Fruit fly (Drosophila melanogaster) whole organism, embryonic: ENCODE measurements around the gene cbt.
A peak's percentile ranks its signal among the peaks of the same experiment; 100 is the strongest.

Experiments
- ATbp ChIP-seq: fragments of 200-800 bp; sonication (Bioruptor generic); optimal IDR thresholded peaks from 2 replicates; lab custom pipeline; 2017; ENCODE audit warnings: missing biosample characterization, mild to moderate bottlenecking, missing genetic modification characterization, missing genetic modification reagents
- Antp ChIP-seq: fragments of 200-800 bp; sonication (Bioruptor generic); optimal IDR thresholded peaks from 3 replicates; lab custom pipeline; 2016; ENCODE audit warnings: missing biosample characterization, missing genetic modification characterization
- Atf-2 ChIP-seq: fragments of 200-800 bp; sonication (Bioruptor generic); optimal IDR thresholded peaks from 2 replicates; lab custom pipeline; 2016; ENCODE audit warnings: missing biosample characterization, missing genetic modification characterization
- Atf3 ChIP-seq: fragments of 200-800 bp; sonication (Bioruptor generic); optimal IDR thresholded peaks from 3 replicates; lab custom pipeline; 2016; ENCODE audit warnings: missing biosample characterization, missing genetic modification characterization
- BtbVII ChIP-seq: fragments of 200-800 bp; sonication (Bioruptor generic); optimal IDR thresholded peaks from 3 replicates; lab custom pipeline; 2017; ENCODE audit warnings: missing biosample characterization, mild to moderate bottlenecking, missing genetic modification characterization
- CG10147 ChIP-seq: fragments of 200-800 bp; sonication (Bioruptor generic); optimal IDR thresholded peaks from 2 replicates; lab custom pipeline; 2019; ENCODE audit warnings: missing biosample characterization, mild to moderate bottlenecking, missing genetic modification characterization, moderate library complexity
- CG11093 ChIP-seq: fragments of 200-800 bp; sonication (Bioruptor generic); IDR thresholded peaks from 3 replicates; pipeline ENCODE4 v1.3.6; 2022; ENCODE audit warnings: missing biosample characterization, missing genetic modification characterization
- CG11504 ChIP-seq: fragments of 200-800 bp; sonication (Bioruptor generic); optimal IDR thresholded peaks from 3 replicates; lab custom pipeline; 2019; ENCODE audit warnings: missing biosample characterization, mild to moderate bottlenecking, missing genetic modification characterization, moderate library complexity
- CG13296 ChIP-seq: fragments of 200-800 bp; sonication (Bioruptor generic); optimal IDR thresholded peaks from 3 replicates; lab custom pipeline; 2018; ENCODE audit warnings: missing biosample characterization, mild to moderate bottlenecking, missing genetic modification characterization
- CG14667 ChIP-seq: fragments of 200-800 bp; sonication (Bioruptor generic); IDR thresholded peaks from 2 replicates; pipeline ENCODE4 v1.3.6; 2022; ENCODE audit warnings: missing biosample characterization, missing genetic modification characterization
- CG14710 ChIP-seq: fragments of 200-800 bp; sonication (Bioruptor generic); optimal IDR thresholded peaks from 3 replicates; lab custom pipeline; 2019; ENCODE audit warnings: missing biosample characterization, mild to moderate bottlenecking, missing genetic modification characterization, moderate library complexity
- CG14860 ChIP-seq: fragments of 200-800 bp; sonication (Bioruptor generic); IDR thresholded peaks from 3 replicates; pipeline ENCODE4 v1.3.6; 2022; ENCODE audit warnings: missing biosample characterization, missing genetic modification characterization; ENCODE audit not compliant: partially characterized antibody
- CG30431 ChIP-seq: fragments of 200-800 bp; sonication (Bioruptor generic); optimal IDR thresholded peaks from 2 replicates; lab custom pipeline; 2017; ENCODE audit warnings: missing biosample characterization, missing genetic modification characterization
- CG32532 ChIP-seq: fragments of 200-800 bp; sonication (Bioruptor generic); IDR thresholded peaks from 2 replicates; pipeline ENCODE4 v1.3.6; 2022; ENCODE audit warnings: missing biosample characterization, missing genetic modification characterization
- CG6254 ChIP-seq: fragments of 200-800 bp; sonication (Bioruptor generic); optimal IDR thresholded peaks from 3 replicates; lab custom pipeline; 2017; ENCODE audit warnings: mild to moderate bottlenecking, missing biosample characterization, missing genetic modification reagents, missing genetic modification characterization
- CG6689 ChIP-seq: fragments of 200-800 bp; sonication (Bioruptor generic); IDR thresholded peaks from 2 replicates; pipeline ENCODE4 v1.3.6; 2022; ENCODE audit warnings: missing biosample characterization, missing genetic modification characterization
- CG8281 ChIP-seq: fragments of 200-800 bp; sonication (Bioruptor generic); optimal IDR thresholded peaks from 2 replicates; lab custom pipeline; 2018; ENCODE audit warnings: missing biosample characterization, mild to moderate bottlenecking, missing genetic modification characterization, moderate library complexity
- CG9609 ChIP-seq: fragments of 200-800 bp; sonication (Bioruptor generic); optimal IDR thresholded peaks from 3 replicates; lab custom pipeline; 2016; ENCODE audit warnings: missing biosample characterization, missing genetic modification characterization
- CG9817 ChIP-seq: fragments of 200-800 bp; sonication (Bioruptor generic); optimal IDR thresholded peaks from 2 replicates; lab custom pipeline; 2018; ENCODE audit warnings: missing biosample characterization, mild to moderate bottlenecking, missing genetic modification characterization, moderate library complexity
- D ChIP-seq, 2 experiments: fragments of 200-800 bp in 1 of 2; fragments of >200 bp in 1 of 2; sonication (Bioruptor generic) in 1 of 2; optimal IDR thresholded peaks; 2 replicates in 1 of 2; 3 replicates in 1 of 2; lab custom pipeline; 2017; ENCODE audit warnings: mild to moderate bottlenecking in 1 of 2, missing biosample characterization in 1 of 2, missing genetic modification characterization in 1 of 2, missing genetic modification reagents in 1 of 2
- Gsc ChIP-seq: fragments of 200-800 bp; sonication (Bioruptor generic); IDR thresholded peaks from 2 replicates; pipeline ENCODE4 v1.3.6; 2022; ENCODE audit warnings: missing biosample characterization, missing genetic modification characterization
- HHEX ChIP-seq: fragments of 200-800 bp; sonication (Bioruptor generic); optimal IDR thresholded peaks from 3 replicates; lab custom pipeline; 2017; ENCODE audit warnings: missing biosample characterization, mild to moderate bottlenecking, missing genetic modification characterization, missing genetic modification reagents
- Hr39 ChIP-seq: fragments of >200 bp; optimal IDR thresholded peaks from 2 replicates; lab custom pipeline; 2017
- Meics ChIP-seq: fragments of 200-800 bp; sonication (Bioruptor generic); optimal IDR thresholded peaks from 2 replicates; lab custom pipeline; 2017; ENCODE audit warnings: missing biosample characterization, mild to moderate bottlenecking, missing genetic modification characterization
- Mes4 ChIP-seq: fragments of 200-800 bp; sonication (Bioruptor generic); optimal IDR thresholded peaks from 2 replicates; lab custom pipeline; 2016; ENCODE audit warnings: missing biosample characterization, missing genetic modification characterization
- NC2α ChIP-seq: fragments of 200-800 bp; sonication (Bioruptor generic); optimal IDR thresholded peaks from 2 replicates; lab custom pipeline; 2016; ENCODE audit warnings: missing biosample characterization, missing genetic modification characterization
- Sox102F ChIP-seq: fragments of 200-800 bp; sonication (Bioruptor generic); optimal IDR thresholded peaks from 2 replicates; lab custom pipeline; 2018; ENCODE audit warnings: missing biosample characterization, mild to moderate bottlenecking, missing genetic modification characterization, moderate library complexity
- Ssrp ChIP-seq: fragments of 200-800 bp; sonication (Bioruptor generic); optimal IDR thresholded peaks from 2 replicates; lab custom pipeline; 2018; ENCODE audit warnings: missing biosample characterization, mild to moderate bottlenecking, missing genetic modification characterization, moderate library complexity
- Stat92E ChIP-seq, 3 experiments: fragments of >200 bp in 2 of 3; fragments of 200-800 bp in 1 of 3; sonication (Bioruptor generic) in 1 of 3; optimal IDR thresholded peaks; 2 replicates each; lab custom pipeline; 2017 to 2019; ENCODE audit warnings: missing biosample characterization in 3 of 3, missing genetic modification characterization in 3 of 3, mild to moderate bottlenecking in 1 of 3, moderate library complexity in 1 of 3
- Taf1 ChIP-seq: fragments of 200-800 bp; sonication (Bioruptor generic); IDR thresholded peaks from 2 replicates; pipeline ENCODE4 v1.3.6; 2022; ENCODE audit warnings: missing biosample characterization, missing genetic modification characterization
- ab ChIP-seq: fragments of 200-800 bp; sonication (Bioruptor generic); optimal IDR thresholded peaks from 2 replicates; lab custom pipeline; 2016; ENCODE audit warnings: missing biosample characterization, missing genetic modification characterization
- abd-A ChIP-seq: fragments of 200-800 bp; sonication (Bioruptor generic); optimal IDR thresholded peaks from 3 replicates; lab custom pipeline; 2019; ENCODE audit warnings: missing biosample characterization, mild to moderate bottlenecking, missing genetic modification characterization, moderate library complexity
- ato ChIP-seq: fragments of 200-800 bp; sonication (Bioruptor generic); IDR thresholded peaks from 2 replicates; pipeline ENCODE4 v1.3.6; 2022; ENCODE audit warnings: missing biosample characterization, missing genetic modification characterization; ENCODE audit not compliant: partially characterized antibody
- bowl ChIP-seq: fragments of 200-800 bp; sonication (Bioruptor generic); IDR thresholded peaks from 2 replicates; pipeline ENCODE4 v1.3.6; 2022; ENCODE audit warnings: missing biosample characterization, missing genetic modification characterization
- corto ChIP-seq: fragments of 200-800 bp; sonication (Bioruptor generic); optimal IDR thresholded peaks from 2 replicates; lab custom pipeline; 2016; ENCODE audit warnings: missing biosample characterization, mild to moderate bottlenecking, missing genetic modification characterization, moderate library complexity
- crol ChIP-seq: fragments of 200-800 bp; sonication (Bioruptor generic); IDR thresholded peaks from 2 replicates; pipeline ENCODE4 v1.3.6; 2022; ENCODE audit warnings: missing biosample characterization, missing genetic modification characterization
- dysf ChIP-seq: fragments of 200-800 bp; sonication (Bioruptor generic); IDR thresholded peaks from 3 replicates; pipeline ENCODE4 v1.3.6; 2022; ENCODE audit warnings: missing biosample characterization, missing genetic modification characterization
- ftz-f1 ChIP-seq: fragments of 200-800 bp; sonication (Bioruptor generic); optimal IDR thresholded peaks from 2 replicates; lab custom pipeline; 2016; ENCODE audit warnings: missing biosample characterization, missing genetic modification characterization
- hbn ChIP-seq: fragments of 200-800 bp; sonication (Bioruptor generic); IDR thresholded peaks from 2 replicates; pipeline ENCODE4 v1.3.6; 2022; ENCODE audit warnings: missing biosample characterization, missing genetic modification characterization; ENCODE audit not compliant: partially characterized antibody
- lilli ChIP-seq: fragments of 200-800 bp; sonication (Bioruptor generic); optimal IDR thresholded peaks from 3 replicates; lab custom pipeline; 2016; ENCODE audit warnings: missing biosample characterization, missing genetic modification characterization
- mirr ChIP-seq: fragments of 200-800 bp; sonication (Bioruptor generic); optimal IDR thresholded peaks from 3 replicates; lab custom pipeline; 2018; ENCODE audit warnings: missing biosample characterization, mild to moderate bottlenecking, missing genetic modification characterization
- pb ChIP-seq: fragments of 200-800 bp; sonication (Bioruptor generic); optimal IDR thresholded peaks from 3 replicates; lab custom pipeline; 2016; ENCODE audit warnings: missing biosample characterization, missing genetic modification characterization
- pfk ChIP-seq: fragments of 200-800 bp; sonication (Bioruptor generic); optimal IDR thresholded peaks from 2 replicates; lab custom pipeline; 2018; ENCODE audit warnings: missing biosample characterization, mild to moderate bottlenecking, missing genetic modification characterization, moderate library complexity
- phol ChIP-seq: fragments of 200-800 bp; sonication (Bioruptor generic); optimal IDR thresholded peaks from 3 replicates; lab custom pipeline; 2018; ENCODE audit warnings: missing biosample characterization, mild to moderate bottlenecking, missing genetic modification characterization, moderate library complexity
- schlank ChIP-seq: fragments of 200-800 bp; sonication (Bioruptor generic); optimal IDR thresholded peaks from 2 replicates; lab custom pipeline; 2018; ENCODE audit warnings: missing biosample characterization, mild to moderate bottlenecking, missing genetic modification characterization
- sd ChIP-seq: fragments of 200-800 bp; sonication (Bioruptor generic); optimal IDR thresholded peaks from 3 replicates; lab custom pipeline; 2018; ENCODE audit warnings: missing biosample characterization, mild to moderate bottlenecking, missing genetic modification characterization, moderate library complexity
- tio ChIP-seq: fragments of 200-800 bp; sonication (Bioruptor generic); optimal IDR thresholded peaks from 2 replicates; lab custom pipeline; 2017; ENCODE audit warnings: missing biosample characterization, missing genetic modification characterization, inconsistent platforms
- tx ChIP-seq: fragments of 200-800 bp; sonication (Bioruptor generic); optimal IDR thresholded peaks from 2 replicates; lab custom pipeline; 2016; ENCODE audit warnings: missing biosample characterization, missing genetic modification characterization
- usp ChIP-seq: fragments of >200 bp; optimal IDR thresholded peaks from 2 replicates; lab custom pipeline; 2017; ENCODE audit warnings: missing biosample characterization, missing genetic modification characterization

The cbt gene

DNA sequence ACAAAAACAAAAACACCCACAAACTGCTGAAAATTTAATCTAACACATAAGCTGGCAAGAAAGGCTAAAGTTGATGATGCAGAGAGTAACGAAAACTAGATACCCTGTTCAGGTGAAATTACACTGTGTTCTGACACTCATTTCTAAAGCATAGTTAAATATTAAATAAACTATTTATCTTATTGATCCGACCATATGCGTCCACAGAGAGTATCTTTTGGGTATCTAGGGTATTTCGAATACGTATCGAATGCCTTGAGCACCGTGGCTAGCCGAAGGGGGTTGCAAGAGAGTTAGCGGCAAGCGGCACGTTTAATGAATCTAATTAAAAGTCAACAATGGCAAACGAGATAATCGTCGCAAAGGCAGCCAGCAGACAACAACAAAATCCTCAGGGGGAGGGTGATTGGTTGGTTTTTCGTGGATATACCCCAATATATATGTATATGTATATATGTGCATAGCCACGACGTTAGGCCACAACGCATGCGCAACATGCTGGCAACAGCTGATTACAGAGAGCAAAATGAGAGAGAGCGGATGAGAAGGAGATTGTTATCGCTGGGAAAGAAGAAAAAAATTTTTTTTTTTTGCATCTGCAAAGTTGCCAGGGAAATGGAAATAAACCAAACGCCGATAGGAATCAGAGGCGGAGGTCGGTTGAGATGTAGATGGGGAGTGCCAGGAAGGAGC, 42.6 kb upstream of the cbt start (continued):
- TF ChIP-seq Meics (GFP tag; lab: Kevin White, UChicago) = peak; percentile 70
- TF ChIP-seq Hr39 (lab: Kevin White, UChicago) = no peak
- TF ChIP-seq HHEX (GFP tag; lab: Kevin White, UChicago) = peak; percentile 71
- peak; percentile 89 for TF ChIP-seq Sox102F (GFP tag; lab: Kevin White, UChicago)
- peak; percentile 62 for TF ChIP-seq tio (GFP tag; lab: Kevin White, UChicago)
- TF ChIP-seq NC2α (GFP tag; lab: Kevin White, UChicago) = no peak
- TF ChIP-seq CG14667 (GFP tag; lab: Robert Waterston, UW) = peak; percentile 74
- TF ChIP-seq BtbVII (GFP tag; lab: Kevin White, UChicago) = peak; percentile 71
- peak; percentile 81 for TF ChIP-seq CG14710
- no peak for TF ChIP-seq ato
- no peak for TF ChIP-seq ftz-f1
- TF ChIP-seq mirr (GFP tag; lab: Kevin White, UChicago) = peak; percentile 54
- no peak for TF ChIP-seq corto
- peak; percentile 43 for TF ChIP-seq Mes4 (GFP tag; lab: Kevin White, UChicago)
- peak; percentile 21 for TF ChIP-seq abd-A (tag; lab: Kevin White, UChicago)
- TF ChIP-seq phol = peak; percentile 88
- TF ChIP-seq Atf3 (GFP tag; lab: Kevin White, UChicago) = peak; percentile 39
- 0 out of 2 replicates have a peak, but pooled peaks have one; percentile 32 for TF ChIP-seq bowl (GFP tag; lab: Robert Waterston, UW)
- TF ChIP-seq Ssrp (tag; lab: Kevin White, UChicago) = peak; percentile 69
- no peak for TF ChIP-seq D (optimal IDR thresholded peaks at IDR 0.05; lab: Kevin White, UChicago)
- TF ChIP-seq D (GFP tag; optimal IDR thresholded peaks at IDR 0.05; lab: Kevin White, UChicago) = peak; percentile 82
- TF ChIP-seq Gsc (GFP tag; lab: Robert Waterston, UW) = peak; percentile 72
- TF ChIP-seq CG6689 (GFP tag; lab: Robert Waterston, UW) = peak; percentile 89
- TF ChIP-seq Stat92E (GFP tag; optimal IDR thresholded peaks at IDR 0.05; lab: Kevin White, UChicago) = peak in 1 of 3 experiments; percentile 58
- TF ChIP-seq pb = no peak
- no peak for TF ChIP-seq hbn (GFP tag; lab: Robert Waterston, UW)
- TF ChIP-seq CG32532 (GFP tag; lab: Robert Waterston, UW) = peak; percentile 65
- peak; percentile 18 for TF ChIP-seq tx
- peak; percentile 25 for TF ChIP-seq CG9609 (GFP tag; lab: Kevin White, UChicago)
- TF ChIP-seq ab (GFP tag; lab: Kevin White, UChicago) = peak; percentile 19
- TF ChIP-seq CG30431 (GFP tag; lab: Kevin White, UChicago) = peak; percentile 55
- TF ChIP-seq CG13296 = peak; percentile 58
- peak; percentile 27 for TF ChIP-seq Antp (GFP tag; lab: Kevin White, UChicago)
- peak; percentile 28 for TF ChIP-seq CG9817
- peak; percentile 34 for TF ChIP-seq Atf-2 (GFP tag; lab: Kevin White, UChicago)
- TF ChIP-seq CG14860 (GFP tag; lab: Robert Waterston, UW) = no peak
- peak; percentile 77 for TF ChIP-seq CG11504 (tag; lab: Kevin White, UChicago)
- peak; percentile 76 for TF ChIP-seq crol (GFP tag; lab: Robert Waterston, UW)
- peak; percentile 76 for TF ChIP-seq dysf (GFP tag; lab: Robert Waterston, UW)
- no peak for TF ChIP-seq sd
- peak; percentile 62 for TF ChIP-seq lilli
- TF ChIP-seq CG8281 (tag; lab: Kevin White, UChicago) = peak; percentile 27
- TF ChIP-seq usp (GFP tag; lab: Kevin White, UChicago) = no peak
- peak; percentile 75; the same call in 2 of the 3 replicates for TF ChIP-seq CG11093 (GFP tag; lab: Robert Waterston, UW)
- no peak for TF ChIP-seq schlank (tag; lab: Kevin White, UChicago)
- no peak for TF ChIP-seq Taf1
- peak; percentile 77 for TF ChIP-seq CG6254 (GFP tag; lab: Kevin White, UChicago)
- peak; percentile 16 for TF ChIP-seq CG10147
- TF ChIP-seq ATbp (GFP tag; lab: Kevin White, UChicago) = peak; percentile 80
- no peak for TF ChIP-seq pfk
